Worm (Caenorhabditis elegans) whole organism, young adult: ENCODE results near the gene ZK381.62.

Experiments
- athp-1 ChIP-seq: sonication (generic microtip); optimal IDR thresholded peaks from 2 replicates; lab custom pipeline; 2017; ENCODE audit warnings: mild to moderate bottlenecking, missing genetic modification characterization, missing compliant biosample characterization
- pha-4 ChIP-seq: fragments of 150-350 bp; sonication (generic microtip); optimal IDR thresholded peaks from 2 replicates; lab custom pipeline; 2014; ENCODE audit warnings: missing biosample characterization, missing genetic modification reagents, missing genetic modification characterization
- snpc-4 ChIP-seq, 5 experiments: fragments of 150-350 bp in 1 of 5; sonication (generic microtip) in 4 of 5; optimal IDR thresholded peaks; 2 replicates each; lab custom pipeline; 2014 to 2018; ENCODE audit warnings: missing genetic modification characterization in 5 of 5, missing biosample characterization in 3 of 5, antibody characterized with exemption in 2 of 5, mild to moderate bottlenecking in 2 of 5, missing compliant biosample characterization in 2 of 5, missing genotype in 2 of 5, moderate library complexity in 2 of 5, missing genetic modification reagents in 1 of 5

- TF ChIP-seq snpc-4 (GFP tag; optimal IDR thresholded peaks at IDR 0.05; lab: Kevin White, UChicago), result no peak
- TF ChIP-seq snpc-4 (tag; optimal IDR thresholded peaks at IDR 0.05; lab: Kevin White, UChicago), result no peak
- TF ChIP-seq pha-4 (tag; lab: Kevin White, UChicago), result no peak
- TF ChIP-seq athp-1 (tag; lab: Kevin White, UChicago), result no peak
Measured at ce11 chrIV:6965192-6965591, 5.9 kb downstream of the ZK381.62 start, which contains the start of gene ZK381.2.
